Worm (Caenorhabditis elegans) whole organism, L2 larva: ENCODE results near the gene F38A1.6.
A peak's percentile ranks its signal among the peaks of the same experiment; 100 is the strongest.

Experiments
- C34F6.9 ChIP-seq: fragments of 150-350 bp; optimal IDR thresholded peaks from 2 replicates; lab custom pipeline; 2014; ENCODE audit warnings: missing biosample characterization, missing genetic modification characterization
- F13H6.1 ChIP-seq: sonication (generic microtip); optimal IDR thresholded peaks from 2 replicates; lab custom pipeline; 2016; ENCODE audit warnings: missing genetic modification characterization, missing compliant biosample characterization
- Y55F3AM.14 ChIP-seq: fragments of 200-800 bp; sonication (Bioruptor generic); optimal IDR thresholded peaks from 2 replicates; lab custom pipeline; 2018; ENCODE audit warnings: mild to moderate bottlenecking, missing genetic modification characterization, missing compliant biosample characterization
- ZK546.5 ChIP-seq: sonication (generic microtip); optimal IDR thresholded peaks from 2 replicates; lab custom pipeline; 2017; ENCODE audit warnings: missing biosample characterization, missing genetic modification characterization
- alr-1 ChIP-seq: fragments of 150-350 bp; optimal IDR thresholded peaks from 2 replicates; lab custom pipeline; 2014; ENCODE audit warnings: missing biosample characterization, missing genetic modification characterization
- aly-2 ChIP-seq: fragments of 150-350 bp; optimal IDR thresholded peaks from 2 replicates; lab custom pipeline; 2014; ENCODE audit warnings: missing biosample characterization, missing genetic modification characterization
- ama-1 ChIP-seq: fragments of 150-350 bp; optimal IDR thresholded peaks from 2 replicates; lab custom pipeline; 2018; ENCODE audit warnings: inconsistent platforms
- blmp-1 ChIP-seq: sonication (generic microtip); optimal IDR thresholded peaks from 2 replicates; lab custom pipeline; 2017; ENCODE audit warnings: missing genetic modification characterization, mild to moderate bottlenecking, missing compliant biosample characterization, antibody characterized with exemption, moderate library complexity; ENCODE audit not compliant: insufficient read depth
- ceh-82 ChIP-seq: fragments of 150-350 bp; optimal IDR thresholded peaks from 2 replicates; lab custom pipeline; 2014; ENCODE audit warnings: missing biosample characterization, missing genetic modification characterization
- crh-2 ChIP-seq: sonication (generic microtip); optimal IDR thresholded peaks from 2 replicates; lab custom pipeline; 2017; ENCODE audit warnings: missing biosample characterization, missing genetic modification characterization
- dmd-4 ChIP-seq: sonication (generic microtip); optimal IDR thresholded peaks from 2 replicates; lab custom pipeline; 2017; ENCODE audit warnings: missing biosample characterization, missing genetic modification characterization
- egl-27 ChIP-seq: sonication (generic microtip); optimal IDR thresholded peaks from 3 replicates; lab custom pipeline; 2017; ENCODE audit warnings: missing biosample characterization, missing genetic modification reagents, missing genetic modification characterization
- elt-1 ChIP-seq: fragments of 150-350 bp; optimal IDR thresholded peaks from 2 replicates; lab custom pipeline; 2014; ENCODE audit warnings: missing biosample characterization, missing genetic modification characterization
- elt-3 ChIP-seq: sonication (generic microtip); optimal IDR thresholded peaks from 2 replicates; lab custom pipeline; 2017; ENCODE audit warnings: missing biosample characterization, missing genetic modification characterization
- fos-1 ChIP-seq: fragments of 150-350 bp; optimal IDR thresholded peaks from 2 replicates; lab custom pipeline; 2014; ENCODE audit warnings: missing biosample characterization, missing genetic modification characterization
- gmeb-1 ChIP-seq: fragments of 150-350 bp; optimal IDR thresholded peaks from 2 replicates; lab custom pipeline; 2014; ENCODE audit warnings: missing biosample characterization, missing genetic modification characterization
- lin-11 ChIP-seq: fragments of 150-350 bp; sonication (generic microtip); optimal IDR thresholded peaks from 2 replicates; lab custom pipeline; 2014; ENCODE audit warnings: missing biosample characterization, missing genetic modification characterization, inconsistent platforms, mixed read lengths
- lin-13 ChIP-seq: fragments of 150-350 bp; optimal IDR thresholded peaks from 2 replicates; lab custom pipeline; 2014; ENCODE audit warnings: missing biosample characterization, missing genetic modification reagents, missing genetic modification characterization
- lin-39 ChIP-seq: fragments of 150-350 bp; optimal IDR thresholded peaks from 2 replicates; lab custom pipeline; 2014; ENCODE audit warnings: missing biosample characterization, missing genetic modification reagents, missing genetic modification characterization
- lsy-2 ChIP-seq, 2 experiments: fragments of 150-350 bp in 1 of 2; sonication (generic microtip) in 1 of 2; optimal IDR thresholded peaks; 2 replicates each; lab custom pipeline; 2014 to 2017; ENCODE audit warnings: missing biosample characterization in 2 of 2, missing genetic modification characterization in 2 of 2
- mdl-1 ChIP-seq, 2 experiments: fragments of 150-350 bp in 1 of 2; sonication (generic microtip) in 1 of 2; optimal IDR thresholded peaks; 2 replicates each; lab custom pipeline; 2017; ENCODE audit warnings: missing biosample characterization in 2 of 2, missing genetic modification characterization in 2 of 2
- nhr-10 ChIP-seq: sonication (generic microtip); optimal IDR thresholded peaks from 2 replicates; lab custom pipeline; 2017; ENCODE audit warnings: missing biosample characterization, missing genetic modification characterization
- nhr-129 ChIP-seq: fragments of 150-350 bp; optimal IDR thresholded peaks from 2 replicates; lab custom pipeline; 2014; ENCODE audit warnings: missing biosample characterization, missing genetic modification characterization
- nhr-21 ChIP-seq: fragments of 150-350 bp; optimal IDR thresholded peaks from 2 replicates; lab custom pipeline; 2014; ENCODE audit warnings: missing biosample characterization, missing genetic modification characterization
- nhr-237 ChIP-seq: fragments of 150-350 bp; optimal IDR thresholded peaks from 2 replicates; lab custom pipeline; 2014; ENCODE audit warnings: missing biosample characterization, missing genetic modification characterization
- nhr-25 ChIP-seq: fragments of 150-350 bp; sonication (generic microtip); optimal IDR thresholded peaks from 3 replicates; lab custom pipeline; 2014; ENCODE audit warnings: missing biosample characterization, missing genetic modification characterization
- nhr-77 ChIP-seq: fragments of 150-350 bp; optimal IDR thresholded peaks from 2 replicates; lab custom pipeline; 2014; ENCODE audit warnings: missing biosample characterization, missing genetic modification characterization
- peb-1 ChIP-seq: fragments of 150-350 bp; optimal IDR thresholded peaks from 2 replicates; lab custom pipeline; 2014; ENCODE audit warnings: missing biosample characterization, missing genetic modification characterization
- sem-4 ChIP-seq: fragments of 150-350 bp; optimal IDR thresholded peaks from 2 replicates; lab custom pipeline; 2014; ENCODE audit warnings: missing biosample characterization, missing genetic modification reagents, missing genetic modification characterization
- sma-3 ChIP-seq: sonication (generic microtip); optimal IDR thresholded peaks from 2 replicates; lab custom pipeline; 2016; ENCODE audit warnings: missing genetic modification reagents, missing genetic modification characterization, missing compliant biosample characterization
- sma-9 ChIP-seq, 2 experiments: fragments of 150-350 bp in 1 of 2; sonication (generic microtip) in 1 of 2; optimal IDR thresholded peaks; 2 replicates each; lab custom pipeline; 2014 to 2016; ENCODE audit warnings: missing genetic modification characterization in 2 of 2, mild to moderate bottlenecking in 1 of 2, missing biosample characterization in 1 of 2, missing compliant biosample characterization in 1 of 2, missing genetic modification reagents in 1 of 2, moderate library complexity in 1 of 2
- snpc-4 ChIP-seq: fragments of 150-350 bp; optimal IDR thresholded peaks from 2 replicates; lab custom pipeline; 2014; ENCODE audit warnings: missing biosample characterization, missing genetic modification characterization
- unc-39 ChIP-seq: fragments of 150-350 bp; optimal IDR thresholded peaks from 2 replicates; lab custom pipeline; 2014; ENCODE audit warnings: missing biosample characterization, missing genetic modification characterization
- unc-55 ChIP-seq: fragments of 150-350 bp; sonication (generic microtip); optimal IDR thresholded peaks from 3 replicates; lab custom pipeline; 2014; ENCODE audit warnings: missing biosample characterization, missing genetic modification reagents, missing genetic modification characterization
- unc-62 ChIP-seq: fragments of 150-350 bp; optimal IDR thresholded peaks from 2 replicates; lab custom pipeline; 2014; ENCODE audit warnings: missing biosample characterization, missing genetic modification reagents, missing genetic modification characterization
- zag-1 ChIP-seq: fragments of 150-350 bp; optimal IDR thresholded peaks from 2 replicates; lab custom pipeline; 2014; ENCODE audit warnings: missing biosample characterization, missing genetic modification characterization
- ztf-1 ChIP-seq: fragments of 200-800 bp; sonication (Bioruptor generic); conservative IDR thresholded peaks from 2 replicates; pipeline ENCODE4 v1.3.6; 2022; ENCODE audit warnings: missing genetic modification characterization, missing compliant biosample characterization
- ztf-11 ChIP-seq: sonication (generic microtip); optimal IDR thresholded peaks from 2 replicates; lab custom pipeline; 2017; ENCODE audit warnings: missing biosample characterization, missing genetic modification characterization

The F38A1.6 gene

DNA sequence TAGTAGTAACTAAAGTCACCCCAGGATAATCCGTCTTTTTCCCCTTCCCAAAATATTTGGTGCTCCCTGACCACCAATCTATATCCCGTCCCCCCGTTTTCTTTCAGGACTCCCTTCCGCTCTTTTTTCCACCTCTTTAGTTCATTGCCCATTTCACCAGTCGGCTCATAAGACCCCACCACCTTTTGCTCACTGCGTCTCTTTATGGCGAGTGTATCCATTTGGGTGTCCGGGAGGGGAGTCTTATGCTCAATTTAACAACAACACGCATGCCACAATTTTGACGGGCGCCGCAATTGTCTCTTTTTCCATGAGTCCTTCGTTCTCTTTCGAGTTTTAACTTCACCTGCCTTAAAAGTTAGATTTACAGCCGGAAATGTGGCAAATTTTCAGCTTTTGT lies 38.5 kb upstream of the F38A1.6 start:
- TF ChIP-seq lin-13 (GFP tag; lab: Kevin White, UChicago) = no peak
- peak; percentile 38 for TF ChIP-seq C34F6.9 (tag; lab: Kevin White, UChicago)
- TF ChIP-seq unc-55 (GFP tag; lab: Kevin White, UChicago) = peak; percentile 38
- TF ChIP-seq elt-3 (tag; lab: Kevin White, UChicago) = no peak
- no peak for TF ChIP-seq unc-39 (tag; lab: Kevin White, UChicago)
- TF ChIP-seq nhr-21 (tag; lab: Kevin White, UChicago) = no peak
- no peak for TF ChIP-seq ama-1 (lab: Kevin White, UChicago)
- no peak for TF ChIP-seq sem-4 (tag; lab: Kevin White, UChicago)
- peak in 1 of 2 experiments; percentile 31 for TF ChIP-seq lsy-2 (tag; optimal IDR thresholded peaks at IDR 0.05; lab: Kevin White, UChicago)
- no peak for TF ChIP-seq zag-1 (tag; lab: Kevin White, UChicago)
- TF ChIP-seq dmd-4 (tag; lab: Kevin White, UChicago) = no peak
- TF ChIP-seq lin-39 (tag; lab: Kevin White, UChicago) = no peak
- TF ChIP-seq nhr-237 (tag; lab: Kevin White, UChicago) = no peak
- TF ChIP-seq ztf-11 (tag; lab: Kevin White, UChicago) = no peak
- TF ChIP-seq lin-11 (tag; lab: Kevin White, UChicago) = peak; percentile 49
- TF ChIP-seq nhr-129 (tag; lab: Kevin White, UChicago) = peak; percentile 38
- TF ChIP-seq F13H6.1 (tag; lab: Kevin White, UChicago) = no peak
- no peak for TF ChIP-seq unc-62
- no peak for TF ChIP-seq blmp-1 (tag; lab: Kevin White, UChicago)

DNA sequence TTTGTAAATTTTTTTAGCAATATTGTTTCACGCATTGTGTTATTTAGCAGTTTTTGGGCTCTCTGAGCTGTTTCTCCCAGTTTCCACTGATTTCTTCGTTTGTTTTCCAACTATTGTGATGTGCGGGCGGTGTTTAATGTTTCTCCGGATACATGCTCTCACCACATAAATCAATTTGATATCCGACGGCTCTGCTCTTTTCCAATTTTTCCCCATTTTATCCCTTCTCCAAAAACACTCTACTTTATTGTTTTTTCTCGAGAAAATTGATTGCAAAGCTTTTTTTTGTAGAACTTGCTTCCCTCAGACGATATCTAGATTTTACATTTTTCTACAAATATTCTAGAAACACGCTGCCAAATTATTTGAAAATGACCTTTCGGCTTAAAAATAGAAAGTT lies 36.1 kb upstream of the F38A1.6 start:
- no peak for TF ChIP-seq nhr-77
- TF ChIP-seq ztf-1 (GFP tag; lab: Robert Waterston, UW) = no peak

DNA sequence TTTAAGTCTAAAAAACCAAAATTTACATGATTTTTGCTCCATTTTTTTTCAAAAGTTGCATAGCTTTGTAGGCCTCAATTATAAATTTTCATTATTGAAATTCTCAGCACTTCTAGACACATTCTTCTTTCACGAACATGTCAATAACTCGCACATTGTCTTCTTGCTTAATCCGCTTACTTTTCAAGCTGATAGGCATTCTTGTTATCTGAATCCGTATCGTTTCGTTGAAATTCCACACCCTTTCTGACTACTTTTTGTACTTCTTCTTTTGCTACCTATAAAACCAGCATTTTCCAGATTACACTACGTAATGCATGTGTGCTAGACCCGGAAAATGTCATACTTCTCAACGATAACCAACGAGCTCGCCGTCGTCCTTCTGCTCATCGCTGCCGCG lies 35.4 kb upstream of the F38A1.6 start, which contains the start of gene W09G12.9:
TSS of gene W09G12.9 (plus strand) at position 301 of the 400 bp plus-strand sequence.
- TF ChIP-seq sma-9 (GFP tag; optimal IDR thresholded peaks at IDR 0.05; lab: Kevin White, UChicago) (no peak), sma-9 (tag; optimal IDR thresholded peaks at IDR 0.05; lab: Kevin White, UChicago) (no peak), snpc-4 (no peak), egl-27 (tag; lab: Kevin White, UChicago) (no peak), unc-39 (tag; lab: Kevin White, UChicago) (no peak), sem-4 (tag; lab: Kevin White, UChicago) (no peak), nhr-237 (tag; lab: Kevin White, UChicago) (no peak), nhr-77 (no peak), lin-11 (tag; lab: Kevin White, UChicago) (no peak), sma-3 (GFP tag; lab: Kevin White, UChicago) (no peak), unc-62 (no peak), alr-1 (tag; lab: Kevin White, UChicago) (no peak), Y55F3AM.14 (GFP tag; lab: Kevin White, UChicago) (no peak), nhr-10 (tag; lab: Kevin White, UChicago) (no peak), gmeb-1 (no peak), crh-2 (no peak), nhr-25 (tag; lab: Kevin White, UChicago) (no peak)

DNA sequence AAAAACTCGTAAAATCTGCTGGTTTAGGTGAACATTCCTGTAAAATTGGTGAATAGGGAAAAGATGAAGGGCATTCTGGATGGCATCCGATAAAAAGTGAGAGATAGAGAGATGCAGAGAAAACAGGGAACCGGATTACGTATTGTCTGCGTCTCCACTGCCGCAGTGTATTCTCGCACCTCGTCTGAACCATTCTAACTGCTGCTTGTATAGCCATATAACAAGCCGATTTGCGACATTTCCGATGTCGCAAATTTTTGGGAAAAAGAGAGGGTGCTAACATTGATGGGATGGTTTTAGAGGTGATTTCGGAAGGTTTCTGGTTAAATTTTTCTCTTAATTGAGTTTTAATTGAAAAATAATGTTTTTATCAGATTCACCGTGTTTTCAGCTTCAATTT lies 30.5 kb upstream of the F38A1.6 start, which contains the start of gene W09G12.10:
TSS of gene W09G12.10 (minus strand) at position 121 of the 400 bp plus-strand sequence.
- no peak for TF ChIP-seq sem-4 (tag; lab: Kevin White, UChicago)
- no peak for TF ChIP-seq ZK546.5
- TF ChIP-seq peb-1 (tag; lab: Kevin White, UChicago) = peak; percentile 22
- TF ChIP-seq nhr-25 (tag; lab: Kevin White, UChicago) = peak; percentile 5

DNA sequence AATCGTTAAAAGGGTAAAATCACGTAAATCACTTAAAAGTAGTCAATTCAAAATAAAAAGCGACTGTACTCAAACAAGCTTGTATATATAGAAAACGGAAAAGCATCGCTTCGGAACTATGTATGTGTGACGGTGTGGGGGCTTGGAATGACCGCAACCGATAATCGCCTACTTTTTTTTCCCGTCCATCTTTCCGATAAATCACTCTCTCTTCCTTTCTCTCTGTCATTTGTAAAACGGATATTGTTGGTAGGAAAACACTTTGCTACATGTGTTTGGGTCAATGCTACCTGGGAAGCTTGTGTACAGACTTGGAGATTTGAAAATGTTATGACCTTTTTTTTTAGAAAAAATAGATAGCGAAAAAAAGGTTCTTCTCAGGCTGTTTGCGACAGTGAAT lies 26.9 kb upstream of the F38A1.6 start:
- TF ChIP-seq lin-39 (tag; lab: Kevin White, UChicago) (no peak), ceh-82 (tag; lab: Kevin White, UChicago) (no peak), ama-1 (lab: Kevin White, UChicago) (no peak), fos-1 (tag; lab: Kevin White, UChicago) (no peak), zag-1 (tag; lab: Kevin White, UChicago) (no peak), nhr-77 (no peak), lin-13 (GFP tag; lab: Kevin White, UChicago) (no peak), elt-1 (tag; lab: Kevin White, UChicago) (no peak), nhr-10 (tag; lab: Kevin White, UChicago) (no peak), blmp-1 (tag; lab: Kevin White, UChicago) (no peak), unc-39 (tag; lab: Kevin White, UChicago) (no peak), nhr-237 (tag; lab: Kevin White, UChicago) (no peak), aly-2 (tag; lab: Kevin White, UChicago) (no peak), dmd-4 (tag; lab: Kevin White, UChicago) (no peak), elt-3 (tag; lab: Kevin White, UChicago) (no peak), C34F6.9 (tag; lab: Kevin White, UChicago) (no peak), mdl-1 (tag; optimal IDR thresholded peaks at IDR 0.05; lab: Kevin White, UChicago) (no peak), egl-27 (tag; lab: Kevin White, UChicago) (no peak), ztf-11 (tag; lab: Kevin White, UChicago) (no peak), gmeb-1 (no peak)
- TF ChIP-seq, all 48 proteins: peak for 0
